Worm (Caenorhabditis elegans): Measurements from ENCODE around the gene erd-2.2.

ce11 chrIII:5949817-5950216 lies 43.0 kb downstream of the erd-2.2 start:
- TF ChIP-seq mbf-1 (tag; optimal IDR thresholded peaks at IDR 0.05), result no peak
- no peak for TF ChIP-seq fos-1 (tag; optimal IDR thresholded peaks at IDR 0.05)
- peak in 1 of 2 experiments; percentile 35 for TF ChIP-seq lsy-2 (tag; optimal IDR thresholded peaks at IDR 0.05)
- no peak for TF ChIP-seq egl-27 (tag; optimal IDR thresholded peaks at IDR 0.05)
- TF ChIP-seq ama-1 (optimal IDR thresholded peaks at IDR 0.05), result peak; percentile 33
- TF ChIP-seq unc-62 (GFP tag; optimal IDR thresholded peaks at IDR 0.05), result no peak
